Worm (Caenorhabditis elegans) whole organism, L1 larva: ENCODE measurements around the gene srxa-1.

Source experiments
- F16B12.6 ChIP-seq: fragments of 150-350 bp; optimal IDR thresholded peaks from 2 replicates; lab custom pipeline; 2014; ENCODE audit warnings: missing biosample characterization, missing genetic modification characterization
- ceh-82 ChIP-seq, 3 experiments: fragments of 150-350 bp in 1 of 3; sonication (generic microtip) in 2 of 3; optimal IDR thresholded peaks; 2 replicates each; lab custom pipeline; 2014 to 2017; ENCODE audit warnings: missing biosample characterization in 3 of 3, missing genetic modification characterization in 3 of 3
- hlh-4 ChIP-seq: sonication (generic microtip); optimal IDR thresholded peaks from 2 replicates; lab custom pipeline; 2016; ENCODE audit warnings: mild to moderate bottlenecking, missing genetic modification characterization, missing compliant biosample characterization
- lsy-2 ChIP-seq, 2 experiments: fragments of 150-350 bp; optimal IDR thresholded peaks; 2 replicates each; lab custom pipeline; 2014; ENCODE audit warnings: missing biosample characterization in 2 of 2, missing genetic modification characterization in 2 of 2
- ztf-11 ChIP-seq, 2 experiments: sonication (generic microtip); optimal IDR thresholded peaks; 2 replicates each; lab custom pipeline; 2016 to 2017; ENCODE audit warnings: missing genetic modification characterization in 2 of 2, missing biosample characterization in 1 of 2, missing compliant biosample characterization in 1 of 2

DNA sequence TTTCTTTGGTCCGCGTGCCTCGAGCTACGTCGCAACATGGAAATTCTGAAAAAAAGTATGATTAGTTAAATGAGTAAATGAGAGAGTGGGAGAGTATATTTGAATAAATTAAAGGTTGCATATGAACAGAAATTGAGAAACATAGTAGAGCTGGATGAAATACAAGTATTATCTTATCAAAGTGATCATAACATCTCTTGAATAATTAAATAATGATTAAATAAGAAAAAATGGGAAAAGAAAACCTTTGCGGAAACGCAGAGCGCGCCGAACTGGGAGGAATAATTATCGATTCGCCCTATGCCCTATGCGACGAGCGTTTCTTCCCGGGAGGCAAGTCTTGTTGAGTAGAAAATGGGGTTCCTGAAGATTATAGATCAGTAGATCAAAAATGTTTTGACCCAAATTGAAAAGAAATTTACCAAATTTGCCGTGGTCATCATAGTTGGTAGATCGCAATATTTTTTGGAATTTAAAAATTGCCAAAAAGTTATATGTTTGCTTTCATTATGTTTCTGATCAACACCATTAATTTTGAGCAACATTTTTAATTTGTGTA, 42.3 kb upstream of the srxa-1 start, which contains the start of gene F53F8.3:
- TF ChIP-seq lsy-2 (tag; optimal IDR thresholded peaks at IDR 0.05; lab: Kevin White, UChicago) (no peak), ceh-82 (tag; optimal IDR thresholded peaks at IDR 0.05; lab: Kevin White, UChicago) (no peak), hlh-4 (tag; lab: Kevin White, UChicago) (no peak), F16B12.6 (tag; lab: Kevin White, UChicago) (no peak), ztf-11 (tag; optimal IDR thresholded peaks at IDR 0.05; lab: Kevin White, UChicago) (no peak)
